Fruit fly (Drosophila melanogaster) whole organism, embryonic: ENCODE data around the gene CG14613.
A peak's percentile ranks its signal among the peaks of the same experiment; 100 is the strongest.

Source experiments
- Ada2b ChIP-seq: fragments of 200-800 bp; sonication (Bioruptor generic); IDR thresholded peaks from 2 replicates; pipeline ENCODE4 v1.3.6; 2022; ENCODE audit warnings: missing biosample characterization, missing genetic modification characterization
- Atf3 ChIP-seq: fragments of 200-800 bp; sonication (Bioruptor generic); optimal IDR thresholded peaks from 3 replicates; lab custom pipeline; 2016; ENCODE audit warnings: missing biosample characterization, missing genetic modification characterization
- Awh ChIP-seq: fragments of 200-800 bp; sonication (Bioruptor generic); IDR thresholded peaks from 2 replicates; pipeline ENCODE4, ENCODE4 v1.3.6; 2022; ENCODE audit warnings: missing biosample characterization, missing genetic modification characterization
- CG10267 ChIP-seq: fragments of 200-800 bp; sonication (Bioruptor generic); optimal IDR thresholded peaks from 2 replicates; lab custom pipeline; 2018; ENCODE audit warnings: missing biosample characterization, mild to moderate bottlenecking, missing genetic modification characterization, moderate library complexity
- CG10565 ChIP-seq: fragments of 200-800 bp; sonication (Bioruptor generic); optimal IDR thresholded peaks from 3 replicates; lab custom pipeline; 2016; ENCODE audit warnings: missing biosample characterization, mild to moderate bottlenecking, missing genetic modification characterization
- CG12391 ChIP-seq: fragments of 200-800 bp; sonication (Bioruptor generic); optimal IDR thresholded peaks from 3 replicates; lab custom pipeline; 2018; ENCODE audit warnings: missing biosample characterization, mild to moderate bottlenecking, missing genetic modification characterization, moderate library complexity
- CG12744 ChIP-seq: fragments of 200-800 bp; sonication (Bioruptor generic); optimal IDR thresholded peaks from 2 replicates; lab custom pipeline; 2016; ENCODE audit warnings: missing biosample characterization, missing genetic modification characterization
- CG14710 ChIP-seq: fragments of 200-800 bp; sonication (Bioruptor generic); optimal IDR thresholded peaks from 3 replicates; lab custom pipeline; 2019; ENCODE audit warnings: missing biosample characterization, mild to moderate bottlenecking, missing genetic modification characterization, moderate library complexity
- CG2199 ChIP-seq: fragments of 200-800 bp; sonication (Bioruptor generic); IDR thresholded peaks from 3 replicates; pipeline ENCODE4 v1.3.6; 2022; ENCODE audit warnings: missing biosample characterization, missing genetic modification characterization
- CG32532 ChIP-seq: fragments of 200-800 bp; sonication (Bioruptor generic); IDR thresholded peaks from 2 replicates; pipeline ENCODE4 v1.3.6; 2022; ENCODE audit warnings: missing biosample characterization, missing genetic modification characterization
- CG4328 ChIP-seq: fragments of 200-800 bp; sonication (Bioruptor generic); optimal IDR thresholded peaks from 3 replicates; lab custom pipeline; 2017; ENCODE audit warnings: missing biosample characterization, missing genetic modification reagents, missing genetic modification characterization
- CG4617 ChIP-seq: fragments of 200-800 bp; sonication (Bioruptor generic); optimal IDR thresholded peaks from 3 replicates; lab custom pipeline; 2016; ENCODE audit warnings: missing biosample characterization, missing genetic modification characterization, borderline replicate concordance
- CG4730 ChIP-seq: fragments of 200-800 bp; sonication (Bioruptor generic); IDR thresholded peaks from 2 replicates; pipeline ENCODE4 v1.3.6; 2022; ENCODE audit warnings: missing biosample characterization, missing genetic modification characterization
- CG6683 ChIP-seq: fragments of 200-800 bp; sonication (Bioruptor generic); optimal IDR thresholded peaks from 2 replicates; lab custom pipeline; 2017; ENCODE audit warnings: missing biosample characterization, mild to moderate bottlenecking, missing genetic modification characterization, missing genetic modification reagents
- CG8281 ChIP-seq: fragments of 200-800 bp; sonication (Bioruptor generic); optimal IDR thresholded peaks from 2 replicates; lab custom pipeline; 2018; ENCODE audit warnings: missing biosample characterization, mild to moderate bottlenecking, missing genetic modification characterization, moderate library complexity
- CG9215 ChIP-seq: fragments of 200-800 bp; sonication (Bioruptor generic); IDR thresholded peaks from 2 replicates; pipeline ENCODE4 v1.3.6; 2022; ENCODE audit warnings: missing biosample characterization, missing genetic modification characterization
- CG9817 ChIP-seq: fragments of 200-800 bp; sonication (Bioruptor generic); optimal IDR thresholded peaks from 2 replicates; lab custom pipeline; 2018; ENCODE audit warnings: missing biosample characterization, mild to moderate bottlenecking, missing genetic modification characterization, moderate library complexity
- Dad ChIP-seq: fragments of 200-800 bp; sonication (Bioruptor generic); optimal IDR thresholded peaks from 3 replicates; lab custom pipeline; 2016; ENCODE audit warnings: missing biosample characterization, missing genetic modification characterization
- Doc2 ChIP-seq: fragments of 200-800 bp; sonication (Bioruptor generic); IDR thresholded peaks from 2 replicates; pipeline ENCODE4 v1.3.6; 2022; ENCODE audit warnings: missing biosample characterization, missing genetic modification characterization
- ERR ChIP-seq: fragments of 200-800 bp; sonication (Bioruptor generic); optimal IDR thresholded peaks from 2 replicates; lab custom pipeline; 2016; ENCODE audit warnings: missing biosample characterization, missing genetic modification characterization
- Eip74EF ChIP-seq, 2 experiments: fragments of 200-800 bp in 1 of 2; fragments of >200 bp in 1 of 2; sonication (Bioruptor generic) in 1 of 2; optimal IDR thresholded peaks; 2 replicates each; lab custom pipeline; 2017 to 2019; ENCODE audit warnings: missing biosample characterization in 2 of 2, missing genetic modification characterization in 2 of 2, mild to moderate bottlenecking in 1 of 2, moderate library complexity in 1 of 2
- Hand ChIP-seq: fragments of 200-800 bp; sonication (Bioruptor generic); optimal IDR thresholded peaks from 2 replicates; lab custom pipeline; 2017; ENCODE audit warnings: mild to moderate bottlenecking, missing biosample characterization, missing genetic modification reagents, missing genetic modification characterization
- HmgZ ChIP-seq: fragments of 200-800 bp; sonication (Bioruptor generic); optimal IDR thresholded peaks from 2 replicates; lab custom pipeline; 2018; ENCODE audit warnings: missing biosample characterization, mild to moderate bottlenecking, missing genetic modification characterization
- Max ChIP-seq: fragments of 200-800 bp; sonication (Bioruptor generic); optimal IDR thresholded peaks from 2 replicates; lab custom pipeline; 2016; ENCODE audit warnings: missing biosample characterization, mild to moderate bottlenecking, missing genetic modification characterization
- Mes4 ChIP-seq: fragments of 200-800 bp; sonication (Bioruptor generic); optimal IDR thresholded peaks from 2 replicates; lab custom pipeline; 2016; ENCODE audit warnings: missing biosample characterization, missing genetic modification characterization
- Mrtf ChIP-seq: fragments of 200-800 bp; sonication (Bioruptor generic); IDR thresholded peaks from 3 replicates; pipeline ENCODE4 v1.3.6; 2022; ENCODE audit warnings: missing biosample characterization, missing genetic modification characterization
- Ravus ChIP-seq: fragments of 200-800 bp; sonication (Bioruptor generic); IDR thresholded peaks from 2 replicates; pipeline ENCODE4 v1.3.6; 2022; ENCODE audit warnings: missing biosample characterization, missing genetic modification characterization
- Side ChIP-seq: fragments of 200-800 bp; sonication (Bioruptor generic); optimal IDR thresholded peaks from 2 replicates; lab custom pipeline; 2016; ENCODE audit warnings: missing biosample characterization, missing genetic modification characterization
- az2 ChIP-seq: fragments of 200-800 bp; sonication (Bioruptor generic); optimal IDR thresholded peaks from 3 replicates; lab custom pipeline; 2016; ENCODE audit warnings: missing biosample characterization, missing genetic modification characterization
- chm ChIP-seq: fragments of 200-800 bp; sonication (Bioruptor generic); IDR thresholded peaks from 2 replicates; pipeline ENCODE4 v1.3.6; 2022; ENCODE audit warnings: missing biosample characterization, missing genetic modification characterization
- gt ChIP-seq: fragments of 200-800 bp; sonication (Bioruptor generic); IDR thresholded peaks from 2 replicates; pipeline ENCODE4 v1.3.6; 2022; ENCODE audit warnings: missing biosample characterization, missing genetic modification characterization
- h ChIP-seq: fragments of >200 bp; optimal IDR thresholded peaks from 2 replicates; lab custom pipeline; 2017
- jigr1 ChIP-seq: fragments of 200-800 bp; sonication (Bioruptor generic); IDR thresholded peaks from 3 replicates; pipeline ENCODE4 v1.3.6; 2022; ENCODE audit warnings: missing biosample characterization, missing genetic modification characterization
- kah ChIP-seq: fragments of 200-800 bp; sonication (Bioruptor generic); optimal IDR thresholded peaks from 2 replicates; lab custom pipeline; 2018; ENCODE audit warnings: missing biosample characterization, mild to moderate bottlenecking, missing genetic modification characterization
- lab ChIP-seq: fragments of 200-800 bp; sonication (Bioruptor generic); optimal IDR thresholded peaks from 3 replicates; lab custom pipeline; 2017; ENCODE audit warnings: missing biosample characterization, missing genetic modification characterization, mild to moderate bottlenecking, moderate library complexity, missing genetic modification reagents
- nerfin-2 ChIP-seq: fragments of 200-800 bp; sonication (Bioruptor generic); IDR thresholded peaks from 2 replicates; pipeline ENCODE4 v1.3.6; 2022; ENCODE audit warnings: missing biosample characterization, missing genetic modification characterization; ENCODE audit not compliant: partially characterized antibody
- odd ChIP-seq: fragments of 200-800 bp; sonication (Bioruptor generic); optimal IDR thresholded peaks from 2 replicates; lab custom pipeline; 2017; ENCODE audit warnings: missing biosample characterization, mild to moderate bottlenecking, missing genetic modification characterization
- peb ChIP-seq: fragments of 200-800 bp; sonication (Bioruptor generic); IDR thresholded peaks from 2 replicates; pipeline ENCODE4 v1.3.6; 2022; ENCODE audit warnings: missing biosample characterization, missing genetic modification characterization
- pnt ChIP-seq: fragments of 200-800 bp; sonication (Bioruptor generic); optimal IDR thresholded peaks from 3 replicates; lab custom pipeline; 2016; ENCODE audit warnings: missing biosample characterization, missing genetic modification characterization
- ranshi ChIP-seq: fragments of 200-800 bp; sonication (Bioruptor generic); IDR thresholded peaks from 2 replicates; pipeline ENCODE4 v1.3.6; 2022; ENCODE audit warnings: missing biosample characterization, missing genetic modification characterization
- run ChIP-seq: fragments of 200-800 bp; sonication (Bioruptor generic); optimal IDR thresholded peaks from 3 replicates; lab custom pipeline; 2018; ENCODE audit warnings: missing biosample characterization, mild to moderate bottlenecking, missing genetic modification characterization
- sens ChIP-seq: fragments of 200-800 bp; sonication (Bioruptor generic); peaks from one replicate; lab custom pipeline; 2016; ENCODE audit warnings: missing biosample characterization, missing genetic modification characterization
- sisA ChIP-seq: fragments of 200-800 bp; sonication (Bioruptor generic); IDR thresholded peaks from 2 replicates; pipeline ENCODE4 v1.3.6; 2022; ENCODE audit warnings: missing biosample characterization, missing genetic modification characterization
- slou ChIP-seq: fragments of 200-800 bp; sonication (Bioruptor generic); optimal IDR thresholded peaks from 3 replicates; lab custom pipeline; 2016; ENCODE audit warnings: missing biosample characterization, missing genetic modification characterization
- sug ChIP-seq: fragments of 200-800 bp; optimal IDR thresholded peaks from 2 replicates; lab custom pipeline; 2019; ENCODE audit warnings: missing biosample characterization, mild to moderate bottlenecking, missing genetic modification characterization, moderate library complexity
- vfl ChIP-seq: fragments of 200-800 bp; sonication (Bioruptor generic); optimal IDR thresholded peaks from 2 replicates; lab custom pipeline; 2016; ENCODE audit warnings: missing biosample characterization, missing genetic modification characterization
- vvl ChIP-seq: fragments of 200-800 bp; sonication (Bioruptor generic); IDR thresholded peaks from 2 replicates; pipeline ENCODE4 v1.3.6; 2022; ENCODE audit warnings: missing biosample characterization, missing genetic modification characterization
- z ChIP-seq: fragments of 200-800 bp; sonication (Bioruptor generic); IDR thresholded peaks from 3 replicates; pipeline ENCODE4 v1.3.6; 2022; ENCODE audit warnings: missing biosample characterization, missing genetic modification characterization
- zen ChIP-seq: fragments of 200-800 bp; sonication (Bioruptor generic); optimal IDR thresholded peaks from 3 replicates; lab custom pipeline; 2018; ENCODE audit warnings: missing biosample characterization, mild to moderate bottlenecking, missing genetic modification characterization, moderate library complexity
- zf30C ChIP-seq: fragments of 200-800 bp; sonication (Bioruptor generic); optimal IDR thresholded peaks from 3 replicates; lab custom pipeline; 2018; ENCODE audit warnings: missing biosample characterization, mild to moderate bottlenecking, missing genetic modification characterization
- zfh1 ChIP-seq: fragments of 200-800 bp; sonication (Bioruptor generic); IDR thresholded peaks from 3 replicates; pipeline ENCODE4 v1.3.6; 2022; ENCODE audit warnings: missing biosample characterization, missing genetic modification characterization

Gene CG14613

DNA sequence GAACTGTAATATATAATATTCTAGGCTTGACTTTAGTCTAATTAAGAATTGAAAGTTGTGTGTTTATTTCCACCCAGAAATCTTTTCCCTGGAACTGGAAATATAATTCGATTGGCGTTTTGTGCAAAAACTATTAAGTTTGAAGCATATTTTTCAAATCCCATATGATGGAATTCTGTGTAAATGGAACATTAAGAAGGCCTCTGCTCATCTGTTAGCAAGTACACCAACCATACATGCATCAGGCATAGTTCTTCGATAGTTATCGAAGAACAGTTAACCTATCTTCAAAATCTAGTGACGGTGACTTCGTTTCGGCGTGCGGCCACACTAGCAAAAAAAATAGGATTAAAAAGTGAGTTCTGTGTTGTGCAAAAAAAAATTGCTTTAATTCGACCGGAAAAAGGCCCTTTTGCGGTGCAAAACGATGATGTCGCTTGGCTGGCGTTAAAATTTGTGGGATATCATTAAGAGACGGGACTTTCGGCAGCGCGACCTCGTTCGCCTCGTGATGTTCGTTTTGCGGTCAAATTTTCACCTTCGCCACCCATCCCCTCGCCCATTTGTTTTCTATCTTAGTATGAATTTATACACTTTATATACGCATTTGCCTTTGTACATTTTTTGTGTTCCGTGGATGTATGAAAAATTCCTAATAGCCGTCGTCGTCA lies 16.2 kb downstream of the CG14613 start, which contains the start of gene Usp2 (continued):
- TF ChIP-seq Eip74EF (GFP tag; optimal IDR thresholded peaks at IDR 0.05; lab: Kevin White, UChicago): no peak
- no peak for TF ChIP-seq HmgZ (tag; lab: Kevin White, UChicago)
- TF ChIP-seq CG4617 (GFP tag; lab: Kevin White, UChicago): peak; percentile 69
- no peak for TF ChIP-seq Mes4 (GFP tag; lab: Kevin White, UChicago)
- peak; percentile 63 for TF ChIP-seq CG14710 (tag; lab: Kevin White, UChicago)
- TF ChIP-seq slou (GFP tag; lab: Kevin White, UChicago): no peak
- no peak for TF ChIP-seq CG12744 (GFP tag; lab: Kevin White, UChicago)
- 0 out of 2 replicates have a peak, but pooled peaks have one; percentile 30 for TF ChIP-seq nerfin-2 (GFP tag; lab: Robert Waterston, UW)
- no peak for TF ChIP-seq Side
- TF ChIP-seq ERR: no peak
- peak; percentile 78 for TF ChIP-seq sens (GFP tag; lab: Kevin White, UChicago)
- no peak for TF ChIP-seq run (tag; lab: Kevin White, UChicago)
- no peak for TF ChIP-seq CG4730 (GFP tag; lab: Robert Waterston, UW)
- TF ChIP-seq Awh (GFP tag; lab: Robert Waterston, UW): no peak
- TF ChIP-seq sug: no peak
- TF ChIP-seq vfl: no peak
- no peak for TF ChIP-seq zf30C (GFP tag; lab: Kevin White, UChicago)
- TF ChIP-seq sisA (GFP tag; lab: Robert Waterston, UW): peak; percentile 13; the same call in 1 of the 2 replicates
- no peak for TF ChIP-seq CG4328 (GFP tag; lab: Kevin White, UChicago)
- TF ChIP-seq Dad (GFP tag; lab: Kevin White, UChicago): no peak
- no peak for TF ChIP-seq Atf3 (GFP tag; lab: Kevin White, UChicago)
- TF ChIP-seq CG9215 (GFP tag; lab: Robert Waterston, UW): no peak
- TF ChIP-seq CG10267 (tag; lab: Kevin White, UChicago): peak; percentile 29
- no peak for TF ChIP-seq z (GFP tag; lab: Robert Waterston, UW)
- TF ChIP-seq az2: no peak
- no peak for TF ChIP-seq Ada2b
- 0 out of 2 replicates have a peak, but pooled peaks have one; percentile 7 for TF ChIP-seq CG32532 (GFP tag; lab: Robert Waterston, UW)
- no peak for TF ChIP-seq peb
- no peak; the same call in 1 of the 2 replicates for TF ChIP-seq vvl
- TF ChIP-seq h (lab: Kevin White, UChicago): no peak
- TF ChIP-seq Hand (GFP tag; lab: Kevin White, UChicago): no peak
- no peak for TF ChIP-seq pnt (GFP tag; lab: Kevin White, UChicago)
- TF ChIP-seq CG2199 (GFP tag; lab: Robert Waterston, UW): no peak
- 0 out of 2 replicates have a peak, but pooled peaks have one; percentile 12 for TF ChIP-seq chm
- TF ChIP-seq Doc2 (GFP tag; lab: Robert Waterston, UW): no peak
- TF ChIP-seq CG10565 (GFP tag; lab: Kevin White, UChicago): no peak
- TF ChIP-seq kah (GFP tag; lab: Kevin White, UChicago): no peak
- TF ChIP-seq odd (GFP tag; lab: Kevin White, UChicago): no peak
- TF ChIP-seq Max (GFP tag; lab: Kevin White, UChicago): peak; percentile 12
- peak; percentile 7 for TF ChIP-seq CG9817
- TF ChIP-seq jigr1: no peak
- TF ChIP-seq Mrtf (GFP tag; lab: Robert Waterston, UW): no peak
- no peak for TF ChIP-seq Ravus (GFP tag; lab: Robert Waterston, UW)
- TF ChIP-seq ranshi (GFP tag; lab: Robert Waterston, UW): 0 out of 2 replicates have a peak, but pooled peaks have one; percentile 10
- TF ChIP-seq CG12391 (tag; lab: Kevin White, UChicago): no peak
- no peak for TF ChIP-seq zfh1 (GFP tag; lab: Robert Waterston, UW)
- no peak for TF ChIP-seq lab (GFP tag; lab: Kevin White, UChicago)
- TF ChIP-seq CG6683 (GFP tag; lab: Kevin White, UChicago): no peak
- TF ChIP-seq gt (GFP tag; lab: Robert Waterston, UW): no peak
- TF ChIP-seq zen (tag; lab: Kevin White, UChicago): peak; percentile 17
- no peak for TF ChIP-seq CG8281 (tag; lab: Kevin White, UChicago)
